Worm (Caenorhabditis elegans) whole organism, L4 larva: ENCODE measurements around the gene C23H3.9.
A peak's percentile ranks its signal among the peaks of the same experiment; 100 is the strongest.

Experiments used
- F10B5.3 ChIP-seq: sonication (generic microtip); optimal IDR thresholded peaks from 2 replicates; lab custom pipeline; 2016; ENCODE audit warnings: mild to moderate bottlenecking, missing genetic modification characterization, missing compliant biosample characterization
- F44E2.7 ChIP-seq: fragments of 200-800 bp; sonication (Bioruptor generic); IDR thresholded peaks from 2 replicates; pipeline ENCODE4 v2.1.2; 2022; ENCODE audit warnings: missing genetic modification characterization, missing compliant biosample characterization
- Y75B8A.6 ChIP-seq: fragments of 200-800 bp; sonication (Bioruptor generic); IDR thresholded peaks from 2 replicates; pipeline ENCODE4 v1.3.6; 2022; ENCODE audit warnings: missing genetic modification reagents, missing genetic modification characterization, missing compliant biosample characterization
- ZK337.2 ChIP-seq: fragments of 200-800 bp; sonication (Bioruptor generic); IDR thresholded peaks from 2 replicates; pipeline ENCODE4 v1.3.6; 2022; ENCODE audit warnings: missing genetic modification reagents, missing genetic modification characterization, missing compliant biosample characterization
- aha-1 ChIP-seq: fragments of 150-350 bp; peaks from one replicate; lab custom pipeline; 2014; ENCODE audit warnings: missing biosample characterization, missing genetic modification characterization
- attf-4 ChIP-seq: sonication (generic microtip); optimal IDR thresholded peaks from 3 replicates; lab custom pipeline; 2017; ENCODE audit warnings: missing biosample characterization, missing genetic modification characterization
- ceh-82 ChIP-seq: sonication (generic microtip); optimal IDR thresholded peaks from 2 replicates; lab custom pipeline; 2017; ENCODE audit warnings: missing biosample characterization, missing genetic modification characterization
- ces-1 ChIP-seq: fragments of 150-350 bp; sonication (generic microtip); optimal IDR thresholded peaks from 4 replicates; lab custom pipeline; 2014; ENCODE audit warnings: missing biosample characterization, missing genetic modification reagents, missing genetic modification characterization
- ctbp-1 ChIP-seq: fragments of 200-800 bp; sonication (Bioruptor generic); IDR thresholded peaks from 2 replicates; pipeline ENCODE4 v1.3.6; 2022; ENCODE audit warnings: missing genetic modification reagents, missing genetic modification characterization, missing compliant biosample characterization
- daf-16 ChIP-seq, 3 experiments: sonication (generic microtip); optimal IDR thresholded peaks; 2 replicates each; lab custom pipeline; 2016 to 2017; ENCODE audit warnings: missing genetic modification characterization in 3 of 3, missing genetic modification reagents in 3 of 3, mild to moderate bottlenecking in 2 of 3, missing compliant biosample characterization in 2 of 3, missing biosample characterization in 1 of 3, moderate library complexity in 1 of 3
- daf-8 ChIP-seq: fragments of 200-800 bp; sonication (Bioruptor generic); IDR thresholded peaks from 2 replicates; pipeline ENCODE4 v1.3.6; 2022; ENCODE audit warnings: missing genetic modification characterization, missing compliant biosample characterization
- dmd-6 ChIP-seq: fragments of 200-800 bp; sonication (Bioruptor generic); IDR thresholded peaks from 2 replicates; pipeline ENCODE4 v1.3.6; 2022; ENCODE audit warnings: missing genetic modification reagents, missing genetic modification characterization, missing compliant biosample characterization
- dpl-1 ChIP-seq: fragments of 150-350 bp; optimal IDR thresholded peaks from 2 replicates; lab custom pipeline; 2014; ENCODE audit warnings: missing biosample characterization, missing genetic modification reagents, missing genetic modification characterization
- dve-1 ChIP-seq: sonication (generic microtip); optimal IDR thresholded peaks from 2 replicates; lab custom pipeline; 2017; ENCODE audit warnings: antibody characterized with exemption, mild to moderate bottlenecking, missing genetic modification characterization, missing compliant biosample characterization; ENCODE audit not compliant: insufficient read depth
- egl-43 ChIP-seq: fragments of 200-800 bp; sonication (Bioruptor generic); IDR thresholded peaks from 2 replicates; pipeline ENCODE4 v1.3.6; 2022; ENCODE audit warnings: missing genetic modification reagents, missing genetic modification characterization, missing compliant biosample characterization
- fkh-10 ChIP-seq: fragments of 150-350 bp; optimal IDR thresholded peaks from 2 replicates; lab custom pipeline; 2014; ENCODE audit warnings: missing biosample characterization, missing genetic modification reagents, missing genetic modification characterization
- hlh-30 ChIP-seq: sonication (generic microtip); optimal IDR thresholded peaks from 2 replicates; lab custom pipeline; 2017; ENCODE audit warnings: antibody characterized with exemption, mild to moderate bottlenecking, missing genetic modification characterization, missing compliant biosample characterization; ENCODE audit not compliant: insufficient read depth
- hmg-1.1 ChIP-seq: fragments of 200-800 bp; sonication (Bioruptor generic); IDR thresholded peaks from 2 replicates; pipeline ENCODE4 v1.3.6; 2022; ENCODE audit warnings: missing genetic modification reagents, missing genetic modification characterization, missing compliant biosample characterization
- lin-15B ChIP-seq: fragments of 150-350 bp; sonication (generic microtip); optimal IDR thresholded peaks from 3 replicates; lab custom pipeline; 2014; ENCODE audit warnings: missing biosample characterization, missing genetic modification characterization
- lin-39 ChIP-seq: fragments of 150-350 bp; optimal IDR thresholded peaks from 2 replicates; lab custom pipeline; 2014; ENCODE audit warnings: missing biosample characterization, missing genetic modification reagents, missing genetic modification characterization
- madf-5 ChIP-seq, 2 experiments: fragments of 200-800 bp; sonication (Bioruptor generic); IDR thresholded peaks; 2 replicates each; pipeline ENCODE4 v1.3.6; 2022; ENCODE audit warnings: missing compliant biosample characterization in 2 of 2, missing genetic modification characterization in 2 of 2
- mes-2 ChIP-seq: sonication (generic microtip); optimal IDR thresholded peaks from 2 replicates; lab custom pipeline; 2016; ENCODE audit warnings: missing genotype, mild to moderate bottlenecking, missing genetic modification characterization, missing compliant biosample characterization; ENCODE audit not compliant: poor library complexity, severe bottlenecking
- nhr-102 ChIP-seq: sonication (generic microtip); optimal IDR thresholded peaks from 2 replicates; lab custom pipeline; 2016; ENCODE audit warnings: mild to moderate bottlenecking, missing genetic modification characterization, moderate library complexity, missing compliant biosample characterization
- nhr-237 ChIP-seq: sonication (generic microtip); optimal IDR thresholded peaks from 2 replicates; lab custom pipeline; 2017; ENCODE audit warnings: missing biosample characterization, missing genetic modification characterization
- nhr-25 ChIP-seq: sonication (generic microtip); optimal IDR thresholded peaks from 2 replicates; lab custom pipeline; 2017; ENCODE audit warnings: missing genetic modification characterization, mild to moderate bottlenecking, missing compliant biosample characterization, antibody characterized with exemption, moderate library complexity, borderline replicate concordance; ENCODE audit not compliant: insufficient read depth
- nhr-6 ChIP-seq: fragments of 150-350 bp; optimal IDR thresholded peaks from 2 replicates; lab custom pipeline; 2014; ENCODE audit warnings: missing biosample characterization, missing genetic modification characterization
- pqm-1 ChIP-seq: sonication (generic microtip); optimal IDR thresholded peaks from 2 replicates; lab custom pipeline; 2017; ENCODE audit warnings: missing biosample characterization, missing genetic modification characterization
- rbr-2 ChIP-seq: sonication (generic microtip); optimal IDR thresholded peaks from 2 replicates; lab custom pipeline; 2016; ENCODE audit warnings: missing genotype, missing genetic modification characterization, missing compliant biosample characterization
- set-16 ChIP-seq: fragments of 200-800 bp; sonication (Bioruptor generic); IDR thresholded peaks from 2 replicates; pipeline ENCODE4 v1.3.6; 2022; ENCODE audit warnings: missing genetic modification reagents, missing genetic modification characterization, missing compliant biosample characterization
- snpc-1.2 ChIP-seq: fragments of 200-800 bp; sonication (Bioruptor generic); IDR thresholded peaks from 2 replicates; pipeline ENCODE4 v1.3.6; 2022; ENCODE audit warnings: missing genetic modification reagents, missing genetic modification characterization, missing compliant biosample characterization
- unc-130 ChIP-seq: sonication (generic microtip); optimal IDR thresholded peaks from 2 replicates; lab custom pipeline; 2016; ENCODE audit warnings: missing genetic modification reagents, missing genetic modification characterization, missing compliant biosample characterization
- unc-62 ChIP-seq, 3 experiments: fragments of 150-350 bp in 1 of 3; sonication (generic microtip); optimal IDR thresholded peaks in 2 of 3; peaks in 1 of 3; 1 replicate in 1 of 3; 2 replicates in 2 of 3; lab custom pipeline; 2014 to 2017; ENCODE audit warnings: missing biosample characterization in 3 of 3, missing genetic modification characterization in 3 of 3, missing genetic modification reagents in 3 of 3, missing genotype in 1 of 3
- ztf-7 ChIP-seq: fragments of 150-350 bp; optimal IDR thresholded peaks from 2 replicates; lab custom pipeline; 2014; ENCODE audit warnings: missing biosample characterization, missing genetic modification characterization

Gene C23H3.9

DNA sequence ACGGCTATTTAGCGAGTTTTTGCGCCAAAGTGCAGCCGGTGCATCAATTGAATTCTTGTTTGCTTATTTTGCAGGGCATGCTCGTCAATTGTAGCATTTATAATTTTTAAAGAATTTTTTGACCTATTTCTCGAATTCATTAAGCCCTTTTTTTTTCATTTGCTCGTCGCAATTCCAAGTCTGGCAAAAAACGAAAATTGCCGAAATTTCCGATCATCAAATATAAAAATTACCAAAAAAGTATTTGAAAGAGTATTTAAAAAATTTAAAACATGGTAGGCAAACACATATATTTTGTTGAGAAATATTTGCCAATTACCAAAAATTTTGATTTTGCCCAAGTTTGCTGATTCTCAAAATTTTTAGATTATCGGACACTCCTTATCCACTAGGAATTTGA lies 5.1 kb upstream of the C23H3.9 start, which contains the start of gene C50D2.6:
TSS of gene C50D2.6 (plus strand) at position 301 of the 400 bp plus-strand sequence.
- TF ChIP-seq unc-62 (GFP tag; optimal IDR thresholded peaks at IDR 0.05 in 1 of 2; lab: Kevin White, UChicago) = peak in 1 of 2 experiments; percentile 13
- no peak for TF ChIP-seq unc-62 (tag; optimal IDR thresholded peaks at IDR 0.05; lab: Kevin White, UChicago)
- TF ChIP-seq dpl-1 (GFP tag; lab: Kevin White, UChicago) = no peak

ce11 chrII:76662-77061 lies 2.4 kb downstream of the C23H3.9 start:
- TF ChIP-seq ZK337.2 (GFP tag; lab: Robert Waterston, UW) (no peak), lin-15B (tag; lab: Kevin White, UChicago) (no peak), ceh-82 (tag; lab: Kevin White, UChicago) (no peak), Y75B8A.6 (no peak), set-16 (no peak), nhr-237 (no peak), nhr-6 (tag; lab: Kevin White, UChicago) (no peak), nhr-102 (tag; lab: Kevin White, UChicago) (no peak), F44E2.7 (no peak), hlh-30 (peak; percentile 23), pqm-1 (tag; lab: Kevin White, UChicago) (peak; percentile 64), daf-16 (GFP tag; optimal IDR thresholded peaks at IDR 0.05; lab: Kevin White, UChicago) (no peak), daf-16 (tag; optimal IDR thresholded peaks at IDR 0.05; lab: Kevin White, UChicago) (no peak), dmd-6 (peak; percentile 66), mes-2 (no peak), dve-1 (tag; lab: Kevin White, UChicago) (peak; percentile 32)
- TF ChIP-seq, all 104 proteins: peak for 4

- TF ChIP-seq unc-62 (GFP tag; optimal IDR thresholded peaks at IDR 0.05 in 1 of 2; lab: Kevin White, UChicago) = peak in 1 of 2 experiments; percentile 95
- TF ChIP-seq unc-62 (tag; optimal IDR thresholded peaks at IDR 0.05; lab: Kevin White, UChicago) = no peak
- TF ChIP-seq lin-39 (tag; lab: Kevin White, UChicago) = no peak
Measured at ce11 chrII:75831-76230, 3.2 kb downstream of the C23H3.9 start.

DNA sequence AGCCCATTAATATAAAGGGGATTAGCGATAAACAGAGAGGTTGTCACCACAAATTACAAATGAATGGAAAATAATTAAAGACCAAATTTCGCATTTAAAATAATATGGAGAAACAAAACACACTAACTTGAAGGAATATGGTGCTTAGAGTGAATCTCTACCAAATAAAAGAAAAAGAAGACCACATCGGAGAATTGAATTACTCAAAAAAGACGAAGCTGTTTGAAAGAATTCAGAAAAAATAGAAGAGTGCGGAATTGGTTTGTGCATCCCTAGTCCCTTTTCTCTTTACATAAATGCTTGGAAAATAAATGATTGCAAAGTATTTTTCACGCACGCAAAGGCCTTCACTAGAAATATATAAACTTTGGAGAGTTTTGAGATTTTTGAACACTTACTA lies 5.2 kb downstream of the C23H3.9 start:
- TF ChIP-seq hmg-1.1 = no peak
- no peak for TF ChIP-seq egl-43 (GFP tag; lab: Robert Waterston, UW)
- peak; percentile 86 for TF ChIP-seq aha-1 (tag; lab: Kevin White, UChicago)
- peak; percentile 26 for TF ChIP-seq ces-1 (GFP tag; lab: Kevin White, UChicago)
- no peak for TF ChIP-seq snpc-1.2
- TF ChIP-seq unc-130 (GFP tag; lab: Kevin White, UChicago) = no peak
- TF ChIP-seq rbr-2 (tag; lab: Kevin White, UChicago) = no peak
- no peak for TF ChIP-seq attf-4 (tag; lab: Kevin White, UChicago)
- no peak for TF ChIP-seq daf-8 (GFP tag; lab: Robert Waterston, UW)
- TF ChIP-seq ztf-7 = no peak
- TF ChIP-seq, all 104 proteins: peak for 2

- no peak for TF ChIP-seq madf-5 (GFP tag; IDR thresholded peaks at IDR 0.05; lab: Robert Waterston, UW)
- peak; percentile 94 for TF ChIP-seq fkh-10 (GFP tag; lab: Kevin White, UChicago)
- no peak for TF ChIP-seq nhr-25 (tag; lab: Kevin White, UChicago)
- peak; percentile 75 for TF ChIP-seq ces-1 (GFP tag; lab: Kevin White, UChicago)
- TF ChIP-seq ctbp-1 (GFP tag; lab: Robert Waterston, UW) = peak; percentile 57; the same call in 1 of the 2 replicates
- TF ChIP-seq F10B5.3 (tag; lab: Kevin White, UChicago) = no peak
- TF ChIP-seq, all 104 proteins: peak for 3
Measured at ce11 chrII:73329-73728, 5.7 kb downstream of the C23H3.9 start.
